Fruit fly (Drosophila melanogaster) whole organism, pupa: ENCODE measurements around the gene CG3337.

Experiments
- CG10348 ChIP-seq: fragments of 200-800 bp; sonication (Bioruptor generic); IDR thresholded peaks from 2 replicates; pipeline ENCODE4 v1.3.6; 2022; ENCODE audit warnings: missing biosample characterization, missing genetic modification characterization
- CG17806 ChIP-seq: fragments of 200-800 bp; sonication (Bioruptor generic); optimal IDR thresholded peaks from 2 replicates; lab custom pipeline; 2018; ENCODE audit warnings: missing biosample characterization, mild to moderate bottlenecking, missing genetic modification characterization, moderate library complexity
- CG8159 ChIP-seq: fragments of 200-800 bp; sonication (Bioruptor generic); optimal IDR thresholded peaks from 3 replicates; lab custom pipeline; 2018; ENCODE audit warnings: missing biosample characterization, mild to moderate bottlenecking, missing genetic modification characterization, moderate library complexity
- CG9948 ChIP-seq: fragments of 200-800 bp; sonication (Bioruptor generic); optimal IDR thresholded peaks from 2 replicates; lab custom pipeline; 2018; ENCODE audit warnings: missing biosample characterization, mild to moderate bottlenecking, missing genetic modification characterization, moderate library complexity
- Snoo ChIP-seq: fragments of 200-800 bp; sonication (Bioruptor generic); optimal IDR thresholded peaks from 3 replicates; lab custom pipeline; 2017; ENCODE audit warnings: missing biosample characterization, mild to moderate bottlenecking, missing genetic modification characterization, inconsistent platforms
- fd96Ca ChIP-seq: fragments of 200-800 bp; sonication (Bioruptor generic); IDR thresholded peaks from 3 replicates; pipeline ENCODE4 v1.3.6; 2022; ENCODE audit warnings: missing biosample characterization, missing genetic modification characterization
- gl ChIP-seq: fragments of 200-800 bp; sonication (Bioruptor generic); optimal IDR thresholded peaks from 2 replicates; lab custom pipeline; 2018; ENCODE audit warnings: missing biosample characterization, mild to moderate bottlenecking, missing genetic modification characterization

DNA sequence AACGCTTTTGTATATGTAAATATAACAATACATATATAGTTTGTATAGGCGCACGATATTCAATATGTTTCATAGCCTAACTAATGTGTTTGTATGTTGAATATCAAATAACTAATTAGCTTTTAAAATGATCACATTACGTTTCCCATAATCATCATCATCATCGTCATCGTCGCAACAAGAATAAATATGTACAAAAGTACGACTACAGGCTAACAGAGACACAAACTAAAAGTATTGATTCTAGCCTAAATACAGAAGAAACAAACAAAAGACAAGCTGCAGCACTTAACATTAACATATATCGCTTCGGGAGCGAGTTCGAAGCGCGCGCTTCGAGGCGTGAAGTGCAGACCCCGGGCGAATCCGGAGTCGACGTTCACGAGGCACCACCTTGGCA, 47.8 kb upstream of the CG3337 start:
- TF ChIP-seq CG10348 (GFP tag; lab: Robert Waterston, UW) (no peak), CG8159 (no peak), CG9948 (tag; lab: Kevin White, UChicago) (no peak), CG17806 (no peak), Snoo (no peak), gl (tag; lab: Kevin White, UChicago) (no peak), fd96Ca (GFP tag; lab: Robert Waterston, UW) (no peak)
